Fruit fly (Drosophila melanogaster) whole organism, embryonic: Measurements from ENCODE around the gene mbc.

ENCODE experiments used
- ATbp ChIP-seq: fragments of 200-800 bp; sonication (Bioruptor generic); optimal IDR thresholded peaks from 2 replicates; lab custom pipeline; 2017; ENCODE audit warnings: missing biosample characterization, mild to moderate bottlenecking, missing genetic modification characterization, missing genetic modification reagents
- Aef1 ChIP-seq: fragments of 200-800 bp; sonication (Bioruptor generic); IDR thresholded peaks from 3 replicates; pipeline ENCODE4 v1.3.6; 2022; ENCODE audit warnings: missing biosample characterization, missing genetic modification characterization
- B-H2 ChIP-seq: fragments of 200-800 bp; sonication (Bioruptor generic); optimal IDR thresholded peaks from 2 replicates; lab custom pipeline; 2018; ENCODE audit warnings: missing biosample characterization, mild to moderate bottlenecking, missing genetic modification characterization
- Bgb ChIP-seq: fragments of 200-800 bp; sonication (Bioruptor generic); IDR thresholded peaks from 2 replicates; pipeline ENCODE4 v1.3.6; 2022; ENCODE audit warnings: missing biosample characterization, missing genetic modification characterization; ENCODE audit not compliant: partially characterized antibody
- CG12071 ChIP-seq: fragments of 200-800 bp; sonication (Bioruptor generic); optimal IDR thresholded peaks from 3 replicates; lab custom pipeline; 2018; ENCODE audit warnings: missing biosample characterization, mild to moderate bottlenecking, missing genetic modification characterization
- CG15696 ChIP-seq: fragments of 200-800 bp; sonication (Bioruptor generic); optimal IDR thresholded peaks from 2 replicates; lab custom pipeline; 2019; ENCODE audit warnings: missing biosample characterization, mild to moderate bottlenecking, missing genetic modification characterization, moderate library complexity
- CG16815 ChIP-seq: fragments of 200-800 bp; sonication (Bioruptor generic); optimal IDR thresholded peaks from 3 replicates; lab custom pipeline; 2017; ENCODE audit warnings: missing biosample characterization, mild to moderate bottlenecking, missing genetic modification characterization
- CG18476 ChIP-seq: fragments of 200-800 bp; sonication (Bioruptor generic); optimal IDR thresholded peaks from 2 replicates; lab custom pipeline; 2016; ENCODE audit warnings: missing biosample characterization, mild to moderate bottlenecking, missing genetic modification characterization
- CG3065 ChIP-seq: fragments of 200-800 bp; sonication (Bioruptor generic); optimal IDR thresholded peaks from 2 replicates; lab custom pipeline; 2016; ENCODE audit warnings: missing biosample characterization, missing genetic modification characterization
- CG31365 ChIP-seq: fragments of 200-800 bp; sonication (Bioruptor generic); optimal IDR thresholded peaks from 2 replicates; lab custom pipeline; 2018; ENCODE audit warnings: missing biosample characterization, mild to moderate bottlenecking, missing genetic modification characterization
- CG32772 ChIP-seq: fragments of 200-800 bp; sonication (Bioruptor generic); IDR thresholded peaks from 2 replicates; pipeline ENCODE4 v1.3.6; 2022; ENCODE audit warnings: missing biosample characterization, missing genetic modification characterization
- CG4282 ChIP-seq: fragments of 200-800 bp; sonication (Bioruptor generic); optimal IDR thresholded peaks from 2 replicates; lab custom pipeline; 2016; ENCODE audit warnings: missing biosample characterization, missing genetic modification characterization
- CG6683 ChIP-seq: fragments of 200-800 bp; sonication (Bioruptor generic); optimal IDR thresholded peaks from 2 replicates; lab custom pipeline; 2017; ENCODE audit warnings: missing biosample characterization, mild to moderate bottlenecking, missing genetic modification characterization, missing genetic modification reagents
- CG6765 ChIP-seq: fragments of 200-800 bp; sonication (Bioruptor generic); optimal IDR thresholded peaks from 3 replicates; lab custom pipeline; 2017; ENCODE audit warnings: missing biosample characterization, mild to moderate bottlenecking, missing genetic modification characterization
- CG7963 ChIP-seq: fragments of 200-800 bp; sonication (Bioruptor generic); IDR thresholded peaks from 3 replicates; pipeline ENCODE4 v1.3.6; 2022; ENCODE audit warnings: missing biosample characterization, missing genetic modification characterization; ENCODE audit not compliant: partially characterized antibody
- CG8478 ChIP-seq: fragments of >200 bp; optimal IDR thresholded peaks from 2 replicates; lab custom pipeline; 2018
- Deaf1 ChIP-seq: fragments of 200-800 bp; optimal IDR thresholded peaks from 3 replicates; lab custom pipeline; 2019; ENCODE audit warnings: missing biosample characterization, mild to moderate bottlenecking, missing genetic modification characterization, moderate library complexity
- Dp ChIP-seq: fragments of 200-800 bp; sonication (Bioruptor generic); optimal IDR thresholded peaks from 2 replicates; lab custom pipeline; 2018; ENCODE audit warnings: missing biosample characterization, mild to moderate bottlenecking, missing genetic modification characterization, moderate library complexity
- Dref ChIP-seq: fragments of 200-800 bp; sonication (Bioruptor generic); IDR thresholded peaks from 2 replicates; pipeline ENCODE4 v1.3.6; 2022; ENCODE audit warnings: missing biosample characterization, missing genetic modification characterization
- Fer3 ChIP-seq: fragments of 200-800 bp; sonication (Bioruptor generic); optimal IDR thresholded peaks from 2 replicates; lab custom pipeline; 2018; ENCODE audit warnings: missing biosample characterization, mild to moderate bottlenecking, missing genetic modification characterization, moderate library complexity
- HHEX ChIP-seq: fragments of 200-800 bp; sonication (Bioruptor generic); optimal IDR thresholded peaks from 3 replicates; lab custom pipeline; 2017; ENCODE audit warnings: missing biosample characterization, mild to moderate bottlenecking, missing genetic modification characterization, missing genetic modification reagents
- Hsf ChIP-seq: fragments of 200-800 bp; sonication (Bioruptor generic); optimal IDR thresholded peaks from 3 replicates; lab custom pipeline; 2016; ENCODE audit warnings: missing biosample characterization, missing genetic modification characterization
- Kr ChIP-seq: fragments of 200-800 bp; sonication (Bioruptor generic); optimal IDR thresholded peaks from 2 replicates; lab custom pipeline; 2017; ENCODE audit warnings: missing biosample characterization, mild to moderate bottlenecking, missing genetic modification characterization
- Max ChIP-seq: fragments of 200-800 bp; sonication (Bioruptor generic); optimal IDR thresholded peaks from 2 replicates; lab custom pipeline; 2016; ENCODE audit warnings: missing biosample characterization, mild to moderate bottlenecking, missing genetic modification characterization
- NK7.1 ChIP-seq: fragments of 200-800 bp; sonication (Bioruptor generic); optimal IDR thresholded peaks from 3 replicates; lab custom pipeline; 2016; ENCODE audit warnings: missing biosample characterization, missing genetic modification characterization
- Nf-YC ChIP-seq: fragments of 200-800 bp; optimal IDR thresholded peaks from 3 replicates; lab custom pipeline; 2019; ENCODE audit warnings: missing biosample characterization, mild to moderate bottlenecking, missing genetic modification characterization, moderate library complexity
- Oli ChIP-seq: fragments of 200-800 bp; sonication (Bioruptor generic); optimal IDR thresholded peaks from 2 replicates; lab custom pipeline; 2018; ENCODE audit warnings: missing biosample characterization, mild to moderate bottlenecking, missing genetic modification characterization, moderate library complexity
- Sin3A ChIP-seq: fragments of >200 bp; optimal IDR thresholded peaks from 2 replicates; lab custom pipeline; 2018
- Spps ChIP-seq: fragments of 200-800 bp; sonication (Bioruptor generic); optimal IDR thresholded peaks from 2 replicates; lab custom pipeline; 2018; ENCODE audit warnings: missing biosample characterization, mild to moderate bottlenecking, missing genetic modification characterization
- Sry-β ChIP-seq: fragments of 200-800 bp; sonication (Bioruptor generic); optimal IDR thresholded peaks from 2 replicates; lab custom pipeline; 2018; ENCODE audit warnings: missing biosample characterization, mild to moderate bottlenecking, missing genetic modification characterization, moderate library complexity
- Stat92E ChIP-seq, 3 experiments: fragments of >200 bp in 2 of 3; fragments of 200-800 bp in 1 of 3; sonication (Bioruptor generic) in 1 of 3; optimal IDR thresholded peaks; 2 replicates each; lab custom pipeline; 2017 to 2019; ENCODE audit warnings: missing biosample characterization in 3 of 3, missing genetic modification characterization in 3 of 3, mild to moderate bottlenecking in 1 of 3, moderate library complexity in 1 of 3
- Trl ChIP-seq, 3 experiments: fragments of >200 bp in 2 of 3; fragments of 200-800 bp in 1 of 3; sonication (Bioruptor generic) in 1 of 3; optimal IDR thresholded peaks; 2 replicates in 1 of 3; 3 replicates in 2 of 3; lab custom pipeline; 2016 to 2017; ENCODE audit warnings: missing biosample characterization in 1 of 3, missing genetic modification characterization in 1 of 3
- amos ChIP-seq: fragments of 200-800 bp; sonication (Bioruptor generic); IDR thresholded peaks from 2 replicates; pipeline ENCODE4 v1.3.6; 2022; ENCODE audit warnings: missing biosample characterization, missing genetic modification characterization; ENCODE audit not compliant: partially characterized antibody
- bab2 ChIP-seq: fragments of 200-800 bp; sonication (Bioruptor generic); optimal IDR thresholded peaks from 2 replicates; lab custom pipeline; 2016; ENCODE audit warnings: missing biosample characterization, missing genetic modification characterization
- cad ChIP-seq: fragments of >200 bp; optimal IDR thresholded peaks from 2 replicates; lab custom pipeline; 2017; ENCODE audit warnings: missing biosample characterization, missing genetic modification characterization
- cato ChIP-seq: fragments of 200-800 bp; sonication (Bioruptor generic); optimal IDR thresholded peaks from 2 replicates; lab custom pipeline; 2016; ENCODE audit warnings: missing biosample characterization, missing genetic modification characterization, borderline replicate concordance
- lilli ChIP-seq: fragments of 200-800 bp; sonication (Bioruptor generic); optimal IDR thresholded peaks from 3 replicates; lab custom pipeline; 2016; ENCODE audit warnings: missing biosample characterization, missing genetic modification characterization
- nerfin-1 ChIP-seq: fragments of 200-800 bp; sonication (Bioruptor generic); optimal IDR thresholded peaks from 3 replicates; lab custom pipeline; 2019; ENCODE audit warnings: missing biosample characterization, mild to moderate bottlenecking, missing genetic modification characterization, moderate library complexity
- p53 ChIP-seq: fragments of 200-800 bp; sonication (Bioruptor generic); optimal IDR thresholded peaks from 2 replicates; lab custom pipeline; 2016; ENCODE audit warnings: missing biosample characterization, missing genetic modification characterization
- pita ChIP-seq: fragments of 200-800 bp; sonication (Bioruptor generic); optimal IDR thresholded peaks from 2 replicates; lab custom pipeline; 2017; ENCODE audit warnings: missing biosample characterization, mild to moderate bottlenecking, missing genetic modification characterization
- sima ChIP-seq: fragments of 200-800 bp; sonication (Bioruptor generic); optimal IDR thresholded peaks from 2 replicates; lab custom pipeline; 2016; ENCODE audit warnings: missing biosample characterization, missing genetic modification characterization
- sug ChIP-seq: fragments of 200-800 bp; optimal IDR thresholded peaks from 2 replicates; lab custom pipeline; 2019; ENCODE audit warnings: missing biosample characterization, mild to moderate bottlenecking, missing genetic modification characterization, moderate library complexity
- tin ChIP-seq: fragments of 200-800 bp; sonication (Bioruptor generic); optimal IDR thresholded peaks from 3 replicates; lab custom pipeline; 2016; ENCODE audit warnings: missing biosample characterization, missing genetic modification characterization
- vfl ChIP-seq: fragments of 200-800 bp; sonication (Bioruptor generic); optimal IDR thresholded peaks from 2 replicates; lab custom pipeline; 2016; ENCODE audit warnings: missing biosample characterization, missing genetic modification characterization
- vnd ChIP-seq: fragments of 200-800 bp; sonication (Bioruptor generic); IDR thresholded peaks from 3 replicates; pipeline ENCODE4 v1.3.6; 2022; ENCODE audit warnings: missing biosample characterization, missing genetic modification characterization; ENCODE audit not compliant: partially characterized antibody
- z ChIP-seq: fragments of 200-800 bp; sonication (Bioruptor generic); IDR thresholded peaks from 3 replicates; pipeline ENCODE4 v1.3.6; 2022; ENCODE audit warnings: missing biosample characterization, missing genetic modification characterization
- zen ChIP-seq: fragments of 200-800 bp; sonication (Bioruptor generic); optimal IDR thresholded peaks from 3 replicates; lab custom pipeline; 2018; ENCODE audit warnings: missing biosample characterization, mild to moderate bottlenecking, missing genetic modification characterization, moderate library complexity
- zen2 ChIP-seq: fragments of 200-800 bp; sonication (Bioruptor generic); IDR thresholded peaks from 3 replicates; pipeline ENCODE4 v1.3.6; 2022; ENCODE audit warnings: missing biosample characterization, missing genetic modification characterization; ENCODE audit not compliant: partially characterized antibody
- zf30C ChIP-seq: fragments of 200-800 bp; sonication (Bioruptor generic); optimal IDR thresholded peaks from 3 replicates; lab custom pipeline; 2018; ENCODE audit warnings: missing biosample characterization, mild to moderate bottlenecking, missing genetic modification characterization
- zfh1 ChIP-seq: fragments of 200-800 bp; sonication (Bioruptor generic); IDR thresholded peaks from 3 replicates; pipeline ENCODE4 v1.3.6; 2022; ENCODE audit warnings: missing biosample characterization, missing genetic modification characterization
- zfh2 ChIP-seq: fragments of 200-800 bp; sonication (Bioruptor generic); optimal IDR thresholded peaks from 2 replicates; lab custom pipeline; 2016; ENCODE audit warnings: missing biosample characterization, missing genetic modification characterization

mbc gene

dm6 chr3R:23783961-23784360 lies 2.4 kb downstream of the mbc start (continued):
- TF ChIP-seq CG6683 (GFP tag; lab: Kevin White, UChicago) (peak; percentile 26), CG32772 (GFP tag; lab: Robert Waterston, UW) (peak; percentile 65), zen (tag; lab: Kevin White, UChicago) (peak; percentile 60), bab2 (peak; percentile 48), z (GFP tag; lab: Robert Waterston, UW) (no peak), CG8478 (lab: Kevin White, UChicago) (no peak), Hsf (GFP tag; lab: Kevin White, UChicago) (peak; percentile 76), pita (GFP tag; lab: Kevin White, UChicago) (no peak), Dp (GFP tag; lab: Kevin White, UChicago) (no peak), CG16815 (GFP tag; lab: Kevin White, UChicago) (peak; percentile 77), Aef1 (GFP tag; lab: Robert Waterston, UW) (peak; percentile 30; the same call in 1 of the 3 replicates), zf30C (GFP tag; lab: Kevin White, UChicago) (no peak), Trl (optimal IDR thresholded peaks at IDR 0.05; lab: Kevin White, UChicago) (no peak), Trl (GFP tag; optimal IDR thresholded peaks at IDR 0.05; lab: Kevin White, UChicago) (peak; percentile 62), lilli (GFP tag; lab: Kevin White, UChicago) (peak; percentile 51), amos (GFP tag; lab: Robert Waterston, UW) (no peak), tin (peak; percentile 62), sug (no peak), cato (GFP tag; lab: Kevin White, UChicago) (peak; percentile 65), Nf-YC (tag; lab: Kevin White, UChicago) (no peak), CG3065 (GFP tag; lab: Kevin White, UChicago) (peak; percentile 10), sima (GFP tag; lab: Kevin White, UChicago) (no peak), B-H2 (GFP tag; lab: Kevin White, UChicago) (no peak), Dref (GFP tag; lab: Robert Waterston, UW) (no peak), Stat92E (GFP tag; optimal IDR thresholded peaks at IDR 0.05; lab: Kevin White, UChicago) (no peak), CG15696 (peak; percentile 61), ATbp (GFP tag; lab: Kevin White, UChicago) (peak; percentile 75), cad (no peak), vfl (GFP tag; lab: Kevin White, UChicago) (no peak), Spps (peak; percentile 83), Oli (tag; lab: Kevin White, UChicago) (peak; percentile 90), zfh1 (peak; percentile 82), CG31365 (tag; lab: Kevin White, UChicago) (no peak), HHEX (GFP tag; lab: Kevin White, UChicago) (peak; percentile 47), Sin3A (lab: Kevin White, UChicago) (no peak), Sry-β (GFP tag; lab: Kevin White, UChicago) (no peak), vnd (GFP tag; lab: Robert Waterston, UW) (no peak), CG18476 (GFP tag; lab: Kevin White, UChicago) (peak; percentile 76), nerfin-1 (peak; percentile 73), CG12071 (peak; percentile 41), NK7.1 (GFP tag; lab: Kevin White, UChicago) (peak; percentile 49), CG6765 (no peak), p53 (no peak), zen2 (GFP tag; lab: Robert Waterston, UW) (no peak), Deaf1 (tag; lab: Kevin White, UChicago) (peak; percentile 46), Bgb (no peak), Max (GFP tag; lab: Kevin White, UChicago) (peak; percentile 53), zfh2 (GFP tag; lab: Kevin White, UChicago) (no peak), CG7963 (no peak), CG4282 (GFP tag; lab: Kevin White, UChicago) (peak; percentile 25), Fer3 (peak; percentile 54), Kr (no peak)
